Worm (Caenorhabditis elegans): ENCODE results near the gene pac-1.
"Not testable (repeated sequence)": the region's sequence is repeated elsewhere in the genome, so short reads cannot be mapped to it uniquely, and the experiment has no call there.

DNA sequence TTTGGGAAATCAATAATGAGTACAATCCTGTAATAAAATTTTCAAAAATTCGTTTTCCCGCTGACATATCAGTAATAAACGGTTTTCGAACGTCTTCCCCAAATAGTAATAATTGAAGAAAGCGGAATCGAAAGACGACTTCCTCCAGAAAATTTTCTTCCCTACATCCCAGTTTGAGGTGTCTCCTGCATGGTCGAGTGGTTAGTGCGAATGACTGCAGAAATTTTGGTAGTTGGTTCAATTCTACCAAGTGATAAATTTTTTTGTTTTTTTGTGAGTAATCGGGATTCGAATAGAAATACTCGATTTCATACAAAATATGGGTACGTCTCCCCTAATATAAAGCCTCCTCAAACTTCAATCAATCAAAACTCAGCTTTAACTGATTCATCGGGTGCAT lies 46.2 kb downstream of the pac-1 start:
- TF ChIP-seq attf-3 (GFP tag; conservative IDR thresholded peaks at IDR 0.05); pha-4 (tag; optimal IDR thresholded peaks at IDR 0.05); B0019.2 (GFP tag; conservative IDR thresholded peaks at IDR 0.05): not testable (repeated sequence)

Measured in whole organism, young adult.